Fruit fly (Drosophila melanogaster) whole organism, embryonic: ENCODE results near the gene Dic1.

ENCODE experiments used
- CG12155 ChIP-seq: fragments of 200-800 bp; sonication (Bioruptor generic); optimal IDR thresholded peaks from 3 replicates; lab custom pipeline; 2016; ENCODE audit warnings: missing biosample characterization, missing genetic modification characterization
- CG2678 ChIP-seq: fragments of 200-800 bp; sonication (Bioruptor generic); optimal IDR thresholded peaks from 3 replicates; lab custom pipeline; 2019; ENCODE audit warnings: missing biosample characterization, mild to moderate bottlenecking, missing genetic modification characterization, moderate library complexity
- CG7839 ChIP-seq: fragments of 200-800 bp; sonication (Bioruptor generic); optimal IDR thresholded peaks from 3 replicates; lab custom pipeline; 2018; ENCODE audit warnings: missing biosample characterization, mild to moderate bottlenecking, missing genetic modification characterization, moderate library complexity
- CG9932 ChIP-seq: fragments of 200-800 bp; sonication (Bioruptor generic); IDR thresholded peaks from 2 replicates; pipeline ENCODE4 v1.3.6; 2022; ENCODE audit warnings: missing biosample characterization, missing genetic modification characterization
- Oli ChIP-seq: fragments of 200-800 bp; sonication (Bioruptor generic); optimal IDR thresholded peaks from 2 replicates; lab custom pipeline; 2018; ENCODE audit warnings: missing biosample characterization, mild to moderate bottlenecking, missing genetic modification characterization, moderate library complexity
- ash1 ChIP-seq: fragments of 200-800 bp; sonication (Bioruptor generic); optimal IDR thresholded peaks from 2 replicates; lab custom pipeline; 2018; ENCODE audit warnings: missing biosample characterization, mild to moderate bottlenecking, missing genetic modification characterization
- dpn ChIP-seq, 2 experiments: fragments of 200-800 bp; sonication (Bioruptor generic); optimal IDR thresholded peaks; 3 replicates each; lab custom pipeline; 2016; ENCODE audit warnings: missing biosample characterization in 2 of 2, missing genetic modification characterization in 2 of 2
- dysf ChIP-seq: fragments of 200-800 bp; sonication (Bioruptor generic); IDR thresholded peaks from 3 replicates; pipeline ENCODE4 v1.3.6; 2022; ENCODE audit warnings: missing biosample characterization, missing genetic modification characterization
- h ChIP-seq: fragments of >200 bp; optimal IDR thresholded peaks from 2 replicates; lab custom pipeline; 2017
- inv ChIP-seq: fragments of 200-800 bp; sonication (Bioruptor generic); IDR thresholded peaks from 2 replicates; pipeline ENCODE4 v1.3.6; 2022; ENCODE audit warnings: missing biosample characterization, missing genetic modification characterization; ENCODE audit not compliant: partially characterized antibody
- sima ChIP-seq: fragments of 200-800 bp; sonication (Bioruptor generic); optimal IDR thresholded peaks from 2 replicates; lab custom pipeline; 2016; ENCODE audit warnings: missing biosample characterization, missing genetic modification characterization

DNA sequence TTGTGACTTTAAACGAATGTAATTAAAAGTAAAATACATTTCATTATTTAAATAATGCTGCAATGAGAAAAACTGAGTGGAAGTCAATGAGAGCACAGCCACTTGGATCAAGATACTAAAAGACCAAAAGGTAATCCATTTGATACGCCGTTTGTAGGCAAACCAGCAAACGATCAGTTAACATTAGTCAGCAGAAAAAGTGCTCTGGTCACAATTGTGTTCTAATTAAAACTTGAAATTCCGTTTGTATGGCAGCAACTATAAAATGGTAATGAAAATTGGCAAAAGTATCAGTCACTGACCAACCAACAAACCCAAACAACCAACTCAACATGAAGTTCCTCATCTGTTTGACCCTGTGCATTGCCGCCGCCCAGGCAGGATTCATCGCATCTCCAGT is 32.8 kb downstream of the Dic1 start, which contains the start of gene CG14377:
- TF ChIP-seq CG12155: no peak
- TF ChIP-seq h (lab: Kevin White, UChicago): no peak
- no peak for TF ChIP-seq sima (GFP tag; lab: Kevin White, UChicago)
- no peak for TF ChIP-seq CG2678 (tag; lab: Kevin White, UChicago)
- TF ChIP-seq CG7839 (tag; lab: Kevin White, UChicago): no peak
- no peak for TF ChIP-seq CG9932 (GFP tag; lab: Robert Waterston, UW)
- TF ChIP-seq dysf (GFP tag; lab: Robert Waterston, UW): no peak
- TF ChIP-seq inv (GFP tag; lab: Robert Waterston, UW): no peak
- no peak for TF ChIP-seq ash1 (GFP tag; lab: Kevin White, UChicago)
- no peak for TF ChIP-seq Oli (tag; lab: Kevin White, UChicago)
- no peak for TF ChIP-seq dpn (GFP tag; optimal IDR thresholded peaks at IDR 0.05; lab: Kevin White, UChicago)
